Fruit fly (Drosophila melanogaster): ENCODE data around the gene CG10970.

The CG10970 gene

DNA sequence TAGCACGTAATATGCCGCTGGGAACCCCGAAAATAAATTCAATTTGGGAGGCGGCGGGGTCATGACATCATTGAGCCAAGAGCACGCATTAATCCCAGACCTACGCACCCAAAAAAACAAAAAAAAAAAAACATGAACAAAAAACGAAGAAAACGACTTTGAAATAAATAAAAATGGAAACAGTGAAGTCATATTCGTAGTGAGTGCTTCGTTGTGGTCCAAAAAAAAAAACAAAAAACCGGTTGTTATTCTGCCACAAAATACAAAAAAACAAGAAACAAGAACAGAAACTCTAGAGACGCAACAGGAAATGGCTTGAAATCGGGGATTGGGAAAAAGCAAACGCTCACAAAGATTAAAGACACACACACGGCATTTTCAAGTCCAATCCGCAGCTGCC is 6.3 kb upstream of the CG10970 start:
- TF ChIP-seq CG8319 (GFP tag; optimal IDR thresholded peaks at IDR 0.05) (no peak), OdsH (GFP tag; optimal IDR thresholded peaks at IDR 0.05) (no peak), Hr39 (GFP tag; optimal IDR thresholded peaks at IDR 0.05) (no peak), Ets96B (tag; optimal IDR thresholded peaks at IDR 0.05) (no peak), Hr38 (GFP tag; optimal IDR thresholded peaks at IDR 0.05) (no peak), Eip93F (GFP tag; optimal IDR thresholded peaks at IDR 0.05) (no peak), Lpt (GFP tag; optimal IDR thresholded peaks at IDR 0.05) (no peak), cyc (GFP tag; optimal IDR thresholded peaks at IDR 0.05) (no peak), CG6854 (GFP tag; optimal IDR thresholded peaks at IDR 0.05) (no peak), svp (GFP tag) (peak; percentile 56), CG11902 (GFP tag; optimal IDR thresholded peaks at IDR 0.05) (no peak), CG6276 (GFP tag; optimal IDR thresholded peaks at IDR 0.05) (no peak), Ets21C (GFP tag; optimal IDR thresholded peaks at IDR 0.05) (no peak), net (GFP tag; optimal IDR thresholded peaks at IDR 0.05) (no peak), fd59A (GFP tag; optimal IDR thresholded peaks at IDR 0.05) (no peak), CG6792 (GFP tag; optimal IDR thresholded peaks at IDR 0.05) (no peak), CG10631 (GFP tag; optimal IDR thresholded peaks at IDR 0.05) (no peak), Sox14 (GFP tag; optimal IDR thresholded peaks at IDR 0.05) (no peak), fkh (GFP tag; optimal IDR thresholded peaks at IDR 0.05) (no peak), CG3919 (GFP tag; optimal IDR thresholded peaks at IDR 0.05) (no peak), acj6 (GFP tag; optimal IDR thresholded peaks at IDR 0.05) (no peak), fd85E (GFP tag; optimal IDR thresholded peaks at IDR 0.05) (no peak), CG4318 (GFP tag; optimal IDR thresholded peaks at IDR 0.05) (no peak), ss (GFP tag; optimal IDR thresholded peaks at IDR 0.05) (peak; percentile 81 to 82), spab (GFP tag; optimal IDR thresholded peaks at IDR 0.05) (no peak), pdm3 (GFP tag; optimal IDR thresholded peaks at IDR 0.05) (no peak), CG11294 (GFP tag; IDR thresholded peaks at IDR 0.05) (no peak), Hr4 (GFP tag; optimal IDR thresholded peaks at IDR 0.05) (no peak), Sox15 (GFP tag; optimal IDR thresholded peaks at IDR 0.05) (no peak), vri (GFP tag; optimal IDR thresholded peaks at IDR 0.05) (peak; percentile 37), CG6163 (GFP tag; IDR thresholded peaks at IDR 0.05) (peak; percentile 57; the same call in 1 of the 3 replicates), CG31627 (GFP tag; optimal IDR thresholded peaks at IDR 0.05) (no peak), Eip78C (GFP tag) (peak; percentile 63), CG3032 (tag; optimal IDR thresholded peaks at IDR 0.05) (peak; percentile 14), Sox102F (GFP tag; optimal IDR thresholded peaks at IDR 0.05) (no peak), dsx (GFP tag; optimal IDR thresholded peaks at IDR 0.05; ENCODE audit: poor library complexity, severe bottlenecking) (peak; percentile 53), CG7368 (GFP tag; optimal IDR thresholded peaks at IDR 0.05) (no peak), topi (GFP tag; optimal IDR thresholded peaks at IDR 0.05) (no peak), Gug (GFP tag; IDR thresholded peaks at IDR 0.05) (no peak), CG8119 (GFP tag; IDR thresholded peaks at IDR 0.05) (0 out of 3 replicates have a peak, but pooled peaks have one; percentile 33), CG34406 (GFP tag; optimal IDR thresholded peaks at IDR 0.05) (no peak), CG16779 (tag; optimal IDR thresholded peaks at IDR 0.05) (peak; percentile 37), Smox (GFP tag; optimal IDR thresholded peaks at IDR 0.05) (no peak), achi (GFP tag; optimal IDR thresholded peaks at IDR 0.05) (no peak), Met (GFP tag; optimal IDR thresholded peaks at IDR 0.05) (no peak), CG9139 (GFP tag; optimal IDR thresholded peaks at IDR 0.05) (peak; percentile 37), Eip75B (GFP tag; optimal IDR thresholded peaks at IDR 0.05) (no peak), eg (GFP tag; IDR thresholded peaks at IDR 0.05) (peak; percentile 48; the same call in 1 of the 3 replicates), Blimp-1 (GFP tag; optimal IDR thresholded peaks at IDR 0.05) (no peak), dac (GFP tag; optimal IDR thresholded peaks at IDR 0.05) (no peak), CG32006 (GFP tag; optimal IDR thresholded peaks at IDR 0.05) (no peak), CG15336 (GFP tag; IDR thresholded peaks at IDR 0.05) (no peak; the same call in 1 of the 2 replicates), CG6808 (GFP tag; optimal IDR thresholded peaks at IDR 0.05) (peak; percentile 46)
